Fruit fly (Drosophila melanogaster): ENCODE data around the gene alpha-Est2.

The alpha-Est2 gene

DNA sequence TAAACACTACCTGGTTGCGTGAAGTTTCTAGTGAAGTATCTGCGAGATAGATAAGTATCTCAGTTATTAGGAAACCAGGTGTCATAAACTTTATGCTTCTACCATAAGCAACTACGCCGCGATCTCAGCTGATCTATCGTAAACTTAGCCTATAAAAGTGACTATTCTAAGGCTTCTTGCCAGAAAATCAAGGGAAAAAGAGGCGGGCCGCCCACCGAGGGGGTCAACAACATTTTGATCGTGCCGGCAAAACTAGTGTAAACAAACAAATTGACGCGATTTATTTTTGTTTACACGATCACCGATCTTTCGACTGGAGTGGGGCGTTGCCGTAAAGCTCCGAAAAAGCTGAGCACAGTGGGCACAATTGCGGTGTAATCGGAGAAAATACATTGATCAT, 17.4 kb upstream of the alpha-Est2 start:
- TF ChIP-seq sv (GFP tag; optimal IDR thresholded peaks at IDR 0.05) (no peak), Mio (GFP tag; optimal IDR thresholded peaks at IDR 0.05) (no peak), Hnf4 (GFP tag; optimal IDR thresholded peaks at IDR 0.05) (no peak), br (GFP tag; optimal IDR thresholded peaks at IDR 0.05) (no peak), CG32264 (GFP tag; optimal IDR thresholded peaks at IDR 0.05) (no peak), tai (GFP tag; optimal IDR thresholded peaks at IDR 0.05) (no peak), usp (GFP tag; optimal IDR thresholded peaks at IDR 0.05) (no peak), GATAd (GFP tag; optimal IDR thresholded peaks at IDR 0.05) (no peak), Rel (GFP tag; optimal IDR thresholded peaks at IDR 0.05) (no peak), Rel (tag; optimal IDR thresholded peaks at IDR 0.05) (no peak), Jra (GFP tag; optimal IDR thresholded peaks at IDR 0.05) (no peak), Vsx2 (GFP tag; optimal IDR thresholded peaks at IDR 0.05; ENCODE audit: partially characterized antibody) (no peak), Hr78 (GFP tag; optimal IDR thresholded peaks at IDR 0.05) (no peak)

DNA sequence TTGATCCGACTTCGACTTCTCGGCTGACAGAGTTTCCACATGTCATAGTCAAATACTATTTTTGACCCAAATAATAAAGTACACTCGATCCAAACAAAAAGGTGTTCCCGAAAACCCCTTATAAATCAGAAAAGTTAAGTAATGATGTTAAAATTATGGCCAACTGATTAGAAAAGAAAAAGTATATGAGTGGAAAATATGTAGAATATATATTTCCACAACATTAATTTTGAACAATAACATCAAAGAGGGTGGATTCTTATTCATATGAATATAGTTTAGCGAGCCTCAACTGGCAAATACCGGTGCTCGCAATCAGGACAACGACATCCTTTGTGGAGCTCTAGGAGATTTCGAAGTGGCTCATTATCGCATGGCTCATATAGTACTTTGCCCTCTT, 12.9 kb upstream of the alpha-Est2 start, which contains the start of gene alpha-Est6:
TSS of gene alpha-Est6 (minus strand) at position 101 of the 400 bp plus-strand sequence.
- TF ChIP-seq psq (GFP tag; optimal IDR thresholded peaks at IDR 0.05) (no peak), N (GFP tag; optimal IDR thresholded peaks at IDR 0.05) (no peak), sage (GFP tag; optimal IDR thresholded peaks at IDR 0.05) (no peak), Dfd (GFP tag; optimal IDR thresholded peaks at IDR 0.05) (no peak), jim (GFP tag; optimal IDR thresholded peaks at IDR 0.05) (no peak), Mio (GFP tag; optimal IDR thresholded peaks at IDR 0.05) (no peak), OdsH (GFP tag; optimal IDR thresholded peaks at IDR 0.05) (no peak), sv (GFP tag; optimal IDR thresholded peaks at IDR 0.05) (no peak), HLH106 (tag; optimal IDR thresholded peaks at IDR 0.05) (no peak), Hr78 (GFP tag; optimal IDR thresholded peaks at IDR 0.05) (no peak), dl (GFP tag; optimal IDR thresholded peaks at IDR 0.05; ENCODE audit: insufficient read depth in 1 of 2, partially characterized antibody in 2 of 2) (no peak), CG32264 (GFP tag; optimal IDR thresholded peaks at IDR 0.05) (no peak), dsf (GFP tag; optimal IDR thresholded peaks at IDR 0.05; ENCODE audit: borderline replicate concordance) (no peak)

DNA sequence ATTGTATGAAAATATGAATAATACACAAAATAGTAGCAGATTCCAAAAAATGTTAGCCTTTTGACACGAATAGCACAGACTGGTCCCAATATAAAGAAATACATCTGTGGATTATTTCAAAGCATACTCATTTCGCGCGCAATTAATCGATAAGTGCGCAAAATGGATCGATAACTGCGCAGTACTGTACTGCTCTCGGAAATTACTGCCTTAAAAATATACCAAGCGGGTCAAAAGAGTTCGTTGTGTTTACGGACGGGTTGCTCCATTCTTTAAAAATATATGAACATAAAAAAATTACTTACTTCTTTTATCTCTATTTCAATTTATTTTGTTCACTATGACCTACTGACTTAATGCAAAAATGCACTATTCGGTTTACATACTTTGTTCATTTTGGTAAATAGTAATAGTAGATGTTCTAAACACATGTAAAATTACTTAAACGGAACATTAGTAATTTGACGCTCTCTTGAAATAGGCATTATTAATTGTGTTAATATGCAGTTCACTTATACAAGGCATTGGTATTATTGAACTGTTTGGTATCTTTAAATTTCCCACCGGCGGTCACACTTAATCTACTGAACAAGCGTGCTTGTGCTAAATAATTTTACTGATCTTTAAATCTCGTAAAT, 11.3 kb upstream of the alpha-Est2 start, which contains the start of the genes Rtnl2 and alphaTub84D:
TSS of gene Rtnl2 (minus strand) at position 58 of the 638 bp plus-strand sequence.
TSS of gene alphaTub84D (plus strand) at position 570 of the 638 bp plus-strand sequence.
- TF ChIP-seq woc (GFP tag; optimal IDR thresholded peaks at IDR 0.05), result no peak
- TF ChIP-seq dmrt93B (GFP tag; optimal IDR thresholded peaks at IDR 0.05), result no peak
- no peak for TF ChIP-seq tai (GFP tag; optimal IDR thresholded peaks at IDR 0.05)
- no peak for TF ChIP-seq brk (GFP tag; optimal IDR thresholded peaks at IDR 0.05)

DNA sequence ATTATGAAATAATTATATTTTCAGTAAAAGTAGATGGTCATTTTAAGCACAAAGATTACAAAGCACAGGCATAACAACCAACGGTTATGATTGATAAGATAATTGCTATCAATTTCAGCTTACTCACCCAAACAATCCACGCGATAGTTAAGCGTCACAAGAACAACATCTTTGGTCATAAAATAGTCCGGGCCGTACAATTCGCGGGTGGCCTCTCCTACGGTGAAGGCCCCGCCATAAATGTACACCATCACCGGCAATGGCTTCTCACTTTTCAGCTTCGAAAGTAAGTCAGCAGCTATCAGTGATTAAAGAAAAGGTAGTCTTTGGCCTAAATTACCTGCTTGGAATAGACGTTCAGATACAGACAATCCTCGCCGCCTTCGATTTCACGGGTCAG, 6.0 kb upstream of the alpha-Est2 start:
- TF ChIP-seq jim (GFP tag; optimal IDR thresholded peaks at IDR 0.05) (no peak), Rel (GFP tag; optimal IDR thresholded peaks at IDR 0.05) (no peak), Rel (tag; optimal IDR thresholded peaks at IDR 0.05) (no peak), woc (GFP tag; optimal IDR thresholded peaks at IDR 0.05) (no peak), HLH106 (tag; optimal IDR thresholded peaks at IDR 0.05) (no peak), lola (GFP tag; optimal IDR thresholded peaks at IDR 0.05) (no peak), CrebA (GFP tag; optimal IDR thresholded peaks at IDR 0.05; ENCODE audit: borderline replicate concordance) (no peak), dl (GFP tag; optimal IDR thresholded peaks at IDR 0.05; ENCODE audit: insufficient read depth in 1 of 2, partially characterized antibody in 2 of 2) (no peak), Hr83 (GFP tag; optimal IDR thresholded peaks at IDR 0.05; ENCODE audit: poor library complexity, severe bottlenecking) (no peak), CG9705 (GFP tag; optimal IDR thresholded peaks at IDR 0.05) (no peak)

DNA sequence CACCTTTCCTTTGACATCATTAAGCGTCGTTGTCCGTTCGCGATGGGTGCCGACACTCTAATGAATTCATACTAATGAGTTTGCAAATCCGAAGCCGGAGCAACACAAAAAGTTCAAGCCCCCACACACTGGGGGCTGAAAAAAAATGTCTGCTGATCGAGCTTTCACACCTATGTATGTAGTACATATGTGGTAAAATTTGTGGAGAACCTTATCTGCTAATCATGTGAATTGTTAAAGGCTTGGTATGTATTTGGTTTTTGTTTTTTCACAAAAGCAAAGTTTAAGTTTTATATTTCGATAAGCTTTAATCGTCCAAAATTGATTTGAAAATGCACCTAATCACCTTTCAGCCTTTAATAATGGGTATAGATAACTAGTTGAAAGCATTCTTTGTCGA, 5.3 kb upstream of the alpha-Est2 start, which contains the start of gene alpha-Est5:
TSS of gene alpha-Est5 (minus strand) at position 110 of the 400 bp plus-strand sequence.
- TF ChIP-seq dl (GFP tag; optimal IDR thresholded peaks at IDR 0.05; ENCODE audit: insufficient read depth in 1 of 2, partially characterized antibody in 2 of 2), result no peak
- TF ChIP-seq Dfd (GFP tag; optimal IDR thresholded peaks at IDR 0.05), result no peak
- peak; percentile 24 for TF ChIP-seq Dif (GFP tag; optimal IDR thresholded peaks at IDR 0.05; ENCODE audit: partially characterized antibody)
- no peak for TF ChIP-seq Rel (GFP tag; optimal IDR thresholded peaks at IDR 0.05)
- peak; percentile 26 for TF ChIP-seq Rel (tag; optimal IDR thresholded peaks at IDR 0.05)
- TF ChIP-seq sv (GFP tag; optimal IDR thresholded peaks at IDR 0.05), result no peak
- TF ChIP-seq GATAd (GFP tag; optimal IDR thresholded peaks at IDR 0.05), result no peak
- TF ChIP-seq rgr (GFP tag; optimal IDR thresholded peaks at IDR 0.05), result no peak
- no peak for TF ChIP-seq ey (GFP tag; optimal IDR thresholded peaks at IDR 0.05)
- peak; percentile 31 for TF ChIP-seq Hr83 (GFP tag; optimal IDR thresholded peaks at IDR 0.05; ENCODE audit: poor library complexity, severe bottlenecking)
- TF ChIP-seq N (GFP tag; optimal IDR thresholded peaks at IDR 0.05), result no peak
- TF ChIP-seq OdsH (GFP tag; optimal IDR thresholded peaks at IDR 0.05), result no peak
- TF ChIP-seq tai (GFP tag; optimal IDR thresholded peaks at IDR 0.05), result no peak
- peak; percentile 70 for TF ChIP-seq CrebA (GFP tag; optimal IDR thresholded peaks at IDR 0.05; ENCODE audit: borderline replicate concordance)
